Fruit fly (Drosophila melanogaster) whole organism, embryonic: ENCODE data around the gene Syx13.

Source experiments
- Ada2b ChIP-seq: fragments of 200-800 bp; sonication (Bioruptor generic); IDR thresholded peaks from 2 replicates; pipeline ENCODE4 v1.3.6; 2022; ENCODE audit warnings: missing biosample characterization, missing genetic modification characterization
- Asciz ChIP-seq: fragments of 200-800 bp; sonication (Bioruptor generic); optimal IDR thresholded peaks from 2 replicates; lab custom pipeline; 2017; ENCODE audit warnings: missing biosample characterization, mild to moderate bottlenecking, missing genetic modification characterization, missing genetic modification reagents
- Bteb2 ChIP-seq: fragments of 200-800 bp; sonication (Bioruptor generic); optimal IDR thresholded peaks from 2 replicates; lab custom pipeline; 2016; ENCODE audit warnings: missing biosample characterization, missing genetic modification characterization
- CG10147 ChIP-seq: fragments of 200-800 bp; sonication (Bioruptor generic); optimal IDR thresholded peaks from 2 replicates; lab custom pipeline; 2019; ENCODE audit warnings: missing biosample characterization, mild to moderate bottlenecking, missing genetic modification characterization, moderate library complexity
- CG11696 ChIP-seq: fragments of 200-800 bp; sonication (Bioruptor generic); IDR thresholded peaks from 2 replicates; pipeline ENCODE4 v1.3.6; 2022; ENCODE audit warnings: missing biosample characterization, missing genetic modification characterization
- CG11723 ChIP-seq: fragments of 200-800 bp; sonication (Bioruptor generic); optimal IDR thresholded peaks from 2 replicates; lab custom pipeline; 2017; ENCODE audit warnings: missing biosample characterization, mild to moderate bottlenecking, missing genetic modification characterization
- CG13287 ChIP-seq: fragments of 200-800 bp; sonication (Bioruptor generic); IDR thresholded peaks from 2 replicates; pipeline ENCODE4 v1.3.6; 2022; ENCODE audit warnings: missing biosample characterization, missing genetic modification characterization; ENCODE audit not compliant: partially characterized antibody
- CG14710 ChIP-seq: fragments of 200-800 bp; sonication (Bioruptor generic); optimal IDR thresholded peaks from 3 replicates; lab custom pipeline; 2019; ENCODE audit warnings: missing biosample characterization, mild to moderate bottlenecking, missing genetic modification characterization, moderate library complexity
- CG17802 ChIP-seq: fragments of 200-800 bp; sonication (Bioruptor generic); optimal IDR thresholded peaks from 2 replicates; lab custom pipeline; 2018; ENCODE audit warnings: missing biosample characterization, mild to moderate bottlenecking, missing genetic modification characterization, moderate library complexity
- CG18599 ChIP-seq: fragments of 200-800 bp; sonication (Bioruptor generic); optimal IDR thresholded peaks from 3 replicates; lab custom pipeline; 2017; ENCODE audit warnings: missing biosample characterization, missing genetic modification characterization, mild to moderate bottlenecking, moderate library complexity, missing genetic modification reagents
- CG2875 ChIP-seq: fragments of 200-800 bp; sonication (Bioruptor generic); optimal IDR thresholded peaks from 2 replicates; lab custom pipeline; 2017; ENCODE audit warnings: missing biosample characterization, mild to moderate bottlenecking, missing genetic modification characterization, missing genetic modification reagents
- CG30020 ChIP-seq: fragments of 200-800 bp; optimal IDR thresholded peaks from 2 replicates; lab custom pipeline; 2019; ENCODE audit warnings: missing biosample characterization, mild to moderate bottlenecking, missing genetic modification characterization, moderate library complexity
- CG3065 ChIP-seq: fragments of 200-800 bp; sonication (Bioruptor generic); optimal IDR thresholded peaks from 2 replicates; lab custom pipeline; 2016; ENCODE audit warnings: missing biosample characterization, missing genetic modification characterization
- CG31388 ChIP-seq: fragments of 200-800 bp; sonication (Bioruptor generic); optimal IDR thresholded peaks from 2 replicates; lab custom pipeline; 2016; ENCODE audit warnings: missing biosample characterization, missing genetic modification characterization
- CG3163 ChIP-seq: fragments of 200-800 bp; sonication (Bioruptor generic); optimal IDR thresholded peaks from 3 replicates; lab custom pipeline; 2016; ENCODE audit warnings: missing biosample characterization, missing genetic modification characterization
- CG34224 ChIP-seq: fragments of 200-800 bp; sonication (Bioruptor generic); IDR thresholded peaks from 3 replicates; pipeline ENCODE4 v1.3.6; 2022; ENCODE audit warnings: missing biosample characterization, missing genetic modification characterization; ENCODE audit not compliant: partially characterized antibody
- CG3838 ChIP-seq: fragments of 200-800 bp; sonication (Bioruptor generic); optimal IDR thresholded peaks from 3 replicates; lab custom pipeline; 2016; ENCODE audit warnings: missing biosample characterization, missing genetic modification characterization
- CG4707 ChIP-seq: fragments of 200-800 bp; sonication (Bioruptor generic); optimal IDR thresholded peaks from 2 replicates; lab custom pipeline; 2018; ENCODE audit warnings: missing biosample characterization, mild to moderate bottlenecking, missing genetic modification characterization, moderate library complexity
- CG6272 ChIP-seq: fragments of 200-800 bp; sonication (Bioruptor generic); IDR thresholded peaks from 2 replicates; pipeline ENCODE4 v1.3.6; 2022; ENCODE audit warnings: missing biosample characterization, missing genetic modification characterization
- CG6654 ChIP-seq: fragments of 200-800 bp; sonication (Bioruptor generic); optimal IDR thresholded peaks from 2 replicates; lab custom pipeline; 2017; ENCODE audit warnings: missing biosample characterization, mild to moderate bottlenecking, missing genetic modification characterization
- CG6813 ChIP-seq: fragments of 200-800 bp; sonication (Bioruptor generic); optimal IDR thresholded peaks from 2 replicates; lab custom pipeline; 2017; ENCODE audit warnings: missing biosample characterization, missing genetic modification characterization, mild to moderate bottlenecking, moderate library complexity, missing genetic modification reagents
- CG8924 ChIP-seq: fragments of 200-800 bp; optimal IDR thresholded peaks from 3 replicates; lab custom pipeline; 2019; ENCODE audit warnings: missing biosample characterization, mild to moderate bottlenecking, missing genetic modification characterization, moderate library complexity
- CHES-1-like ChIP-seq: fragments of 200-800 bp; sonication (Bioruptor generic); optimal IDR thresholded peaks from 2 replicates; lab custom pipeline; 2016; ENCODE audit warnings: missing biosample characterization, missing genetic modification characterization
- Dref ChIP-seq: fragments of 200-800 bp; sonication (Bioruptor generic); IDR thresholded peaks from 2 replicates; pipeline ENCODE4 v1.3.6; 2022; ENCODE audit warnings: missing biosample characterization, missing genetic modification characterization
- Ets97D ChIP-seq: fragments of 200-800 bp; sonication (Bioruptor generic); optimal IDR thresholded peaks from 3 replicates; lab custom pipeline; 2016; ENCODE audit warnings: missing biosample characterization, missing genetic modification characterization
- Fer2 ChIP-seq: fragments of 200-800 bp; sonication (Bioruptor generic); optimal IDR thresholded peaks from 2 replicates; lab custom pipeline; 2018; ENCODE audit warnings: missing biosample characterization, mild to moderate bottlenecking, missing genetic modification characterization, moderate library complexity
- Hr78 ChIP-seq, 2 experiments: fragments of 200-800 bp in 1 of 2; fragments of >200 bp in 1 of 2; sonication (Bioruptor generic) in 1 of 2; optimal IDR thresholded peaks; 2 replicates each; lab custom pipeline; 2017 to 2019; ENCODE audit warnings: missing biosample characterization in 2 of 2, missing genetic modification characterization in 2 of 2, mild to moderate bottlenecking in 1 of 2, moderate library complexity in 1 of 2
- Kr ChIP-seq: fragments of 200-800 bp; sonication (Bioruptor generic); optimal IDR thresholded peaks from 2 replicates; lab custom pipeline; 2017; ENCODE audit warnings: missing biosample characterization, mild to moderate bottlenecking, missing genetic modification characterization
- Mrtf ChIP-seq: fragments of 200-800 bp; sonication (Bioruptor generic); IDR thresholded peaks from 3 replicates; pipeline ENCODE4 v1.3.6; 2022; ENCODE audit warnings: missing biosample characterization, missing genetic modification characterization
- Nf-YA ChIP-seq: fragments of 200-800 bp; sonication (Bioruptor generic); IDR thresholded peaks from 2 replicates; pipeline ENCODE4 v1.3.6; 2022; ENCODE audit warnings: missing biosample characterization, missing genetic modification characterization
- YL-1 ChIP-seq: fragments of 200-800 bp; sonication (Bioruptor generic); optimal IDR thresholded peaks from 3 replicates; lab custom pipeline; 2017; ENCODE audit warnings: missing biosample characterization, mild to moderate bottlenecking, missing genetic modification characterization
- ac ChIP-seq: fragments of 200-800 bp; sonication (Bioruptor generic); optimal IDR thresholded peaks from 3 replicates; lab custom pipeline; 2017; ENCODE audit warnings: missing biosample characterization, mild to moderate bottlenecking, missing genetic modification characterization
- ash1 ChIP-seq: fragments of 200-800 bp; sonication (Bioruptor generic); optimal IDR thresholded peaks from 2 replicates; lab custom pipeline; 2018; ENCODE audit warnings: missing biosample characterization, mild to moderate bottlenecking, missing genetic modification characterization
- cad ChIP-seq: fragments of >200 bp; optimal IDR thresholded peaks from 2 replicates; lab custom pipeline; 2017; ENCODE audit warnings: missing biosample characterization, missing genetic modification characterization
- croc ChIP-seq: fragments of 200-800 bp; sonication (Bioruptor generic); conservative IDR thresholded peaks from 3 replicates; pipeline ENCODE4 v1.3.6; 2022; ENCODE audit warnings: missing biosample characterization, missing genetic modification characterization
- dimm ChIP-seq: fragments of 200-800 bp; sonication (Bioruptor generic); IDR thresholded peaks from 2 replicates; pipeline ENCODE4 v1.3.6; 2022; ENCODE audit warnings: missing biosample characterization, missing genetic modification characterization
- emc ChIP-seq: fragments of 200-800 bp; sonication (Bioruptor generic); optimal IDR thresholded peaks from 2 replicates; lab custom pipeline; 2016; ENCODE audit warnings: missing biosample characterization, missing genetic modification characterization
- ems ChIP-seq: fragments of 200-800 bp; sonication (Bioruptor generic); optimal IDR thresholded peaks from 3 replicates; lab custom pipeline; 2016; ENCODE audit warnings: missing biosample characterization, missing genetic modification characterization
- fru ChIP-seq: fragments of >200 bp; optimal IDR thresholded peaks from 2 replicates; lab custom pipeline; 2017
- fu2 ChIP-seq: fragments of 200-800 bp; sonication (Bioruptor generic); optimal IDR thresholded peaks from 2 replicates; lab custom pipeline; 2016; ENCODE audit warnings: missing biosample characterization, missing genetic modification characterization
- gro ChIP-seq: fragments of 200-800 bp; sonication (Bioruptor generic); optimal IDR thresholded peaks from 2 replicates; lab custom pipeline; 2016; ENCODE audit warnings: missing biosample characterization, missing genetic modification characterization
- otp ChIP-seq: fragments of 200-800 bp; sonication (Bioruptor generic); IDR thresholded peaks from 3 replicates; pipeline ENCODE4, ENCODE4 v1.3.6; 2022; ENCODE audit warnings: missing biosample characterization, missing genetic modification characterization
- sim ChIP-seq: fragments of 200-800 bp; sonication (Bioruptor generic); IDR thresholded peaks from 2 replicates; pipeline ENCODE4 v1.3.6; 2022; ENCODE audit warnings: missing biosample characterization, missing genetic modification characterization
- sima ChIP-seq: fragments of 200-800 bp; sonication (Bioruptor generic); optimal IDR thresholded peaks from 2 replicates; lab custom pipeline; 2016; ENCODE audit warnings: missing biosample characterization, missing genetic modification characterization
- sisA ChIP-seq: fragments of 200-800 bp; sonication (Bioruptor generic); IDR thresholded peaks from 2 replicates; pipeline ENCODE4 v1.3.6; 2022; ENCODE audit warnings: missing biosample characterization, missing genetic modification characterization
- sqz ChIP-seq: fragments of 200-800 bp; sonication (Bioruptor generic); optimal IDR thresholded peaks from 3 replicates; lab custom pipeline; 2018; ENCODE audit warnings: missing biosample characterization, mild to moderate bottlenecking, missing genetic modification characterization
- toy ChIP-seq: fragments of 200-800 bp; sonication (Bioruptor generic); IDR thresholded peaks from 2 replicates; pipeline ENCODE4 v1.3.6; 2022; ENCODE audit warnings: missing biosample characterization, missing genetic modification characterization
- trh ChIP-seq: fragments of 200-800 bp; sonication (Bioruptor generic); optimal IDR thresholded peaks from 2 replicates; lab custom pipeline; 2016; ENCODE audit warnings: missing biosample characterization, missing genetic modification characterization
- yki ChIP-seq: fragments of >200 bp; optimal IDR thresholded peaks from 3 replicates; lab custom pipeline; 2018
- zen ChIP-seq: fragments of 200-800 bp; sonication (Bioruptor generic); optimal IDR thresholded peaks from 3 replicates; lab custom pipeline; 2018; ENCODE audit warnings: missing biosample characterization, mild to moderate bottlenecking, missing genetic modification characterization, moderate library complexity

Syx13 gene

DNA sequence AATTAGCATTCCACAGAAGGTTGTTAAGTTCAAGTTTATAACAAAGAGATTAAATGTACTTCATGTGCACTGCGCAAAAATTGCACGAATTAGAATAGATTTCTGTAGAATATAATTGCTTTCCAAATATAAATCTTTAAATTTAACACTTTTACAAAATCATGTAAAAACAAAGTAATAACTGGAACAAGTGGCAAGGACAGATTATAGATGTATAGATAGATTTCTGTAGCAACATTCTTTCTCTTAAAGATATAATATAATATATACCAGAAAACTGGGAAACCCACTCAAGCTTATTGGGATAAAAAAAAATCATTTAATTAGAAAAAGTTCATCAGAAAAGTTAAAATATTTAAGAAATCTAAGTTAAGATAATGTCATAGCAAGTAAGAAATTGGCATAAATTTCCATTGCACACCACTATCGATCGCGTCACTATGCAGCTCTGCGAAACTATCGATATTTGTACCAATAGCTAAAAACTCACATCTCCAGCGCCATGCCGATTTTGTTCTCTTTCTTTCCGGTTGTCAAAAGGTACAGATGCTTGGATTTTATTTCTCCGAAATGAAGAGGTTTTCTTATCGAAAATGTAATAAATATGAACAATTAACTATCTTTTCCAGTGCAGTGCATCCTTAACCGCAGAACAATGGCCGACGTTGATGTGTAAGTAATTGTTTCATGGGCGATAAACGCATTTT is 21.2 kb upstream of the Syx13 start, which contains the start of gene RpS12 (continued):
- TF ChIP-seq emc (peak; percentile 76), CG18599 (peak; percentile 78), YL-1 (GFP tag; lab: Kevin White, UChicago) (peak; percentile 86), zen (tag; lab: Kevin White, UChicago) (peak; percentile 52), CG4707 (GFP tag; lab: Kevin White, UChicago) (peak; percentile 80), sqz (GFP tag; lab: Kevin White, UChicago) (peak; percentile 62), croc (GFP tag; lab: Robert Waterston, UW) (no peak; the same call in 2 of the 3 replicates), Nf-YA (GFP tag; lab: Robert Waterston, UW) (peak; percentile 58), Bteb2 (peak; percentile 60), gro (GFP tag; lab: Kevin White, UChicago) (peak; percentile 82), toy (GFP tag; lab: Robert Waterston, UW) (peak; percentile 64; the same call in 1 of the 2 replicates), CG17802 (tag; lab: Kevin White, UChicago) (peak; percentile 82), CG11696 (GFP tag; lab: Robert Waterston, UW) (no peak), CG31388 (no peak), sisA (GFP tag; lab: Robert Waterston, UW) (peak; percentile 58), CG3163 (GFP tag; lab: Kevin White, UChicago) (peak; percentile 70), Ada2b (GFP tag; lab: Robert Waterston, UW) (peak; percentile 62), CG11723 (GFP tag; lab: Kevin White, UChicago) (peak; percentile 71), CG2875 (GFP tag; lab: Kevin White, UChicago) (peak; percentile 66), otp (GFP tag; lab: Robert Waterston, UW) (peak; percentile 82), Mrtf (GFP tag; lab: Robert Waterston, UW) (peak; percentile 77; the same call in 2 of the 3 replicates), yki (lab: Kevin White, UChicago) (no peak), sim (GFP tag; lab: Robert Waterston, UW) (0 out of 2 replicates have a peak, but pooled peaks have one; percentile 25), CHES-1-like (GFP tag; lab: Kevin White, UChicago) (peak; percentile 82), Fer2 (tag; lab: Kevin White, UChicago) (peak; percentile 56), CG6654 (GFP tag; lab: Kevin White, UChicago) (peak; percentile 33), CG30020 (tag; lab: Kevin White, UChicago) (peak; percentile 81), trh (GFP tag; lab: Kevin White, UChicago) (peak; percentile 61), CG14710 (tag; lab: Kevin White, UChicago) (peak; percentile 73), CG13287 (GFP tag; lab: Robert Waterston, UW) (peak; percentile 73), Hr78 (GFP tag; optimal IDR thresholded peaks at IDR 0.05; lab: Kevin White, UChicago) (no peak), CG34224 (peak; percentile 62), ems (GFP tag; lab: Kevin White, UChicago) (peak; percentile 68), fru (no peak), CG10147 (GFP tag; lab: Kevin White, UChicago) (peak; percentile 28), Ets97D (GFP tag; lab: Kevin White, UChicago) (peak; percentile 99), CG3065 (GFP tag; lab: Kevin White, UChicago) (no peak), CG6272 (GFP tag; lab: Robert Waterston, UW) (peak; percentile 71), Dref (peak; percentile 92), Asciz (peak; percentile 39), CG6813 (GFP tag; lab: Kevin White, UChicago) (peak; percentile 87), ac (GFP tag; lab: Kevin White, UChicago) (peak; percentile 50), fu2 (GFP tag; lab: Kevin White, UChicago) (peak; percentile 65), CG3838 (GFP tag; lab: Kevin White, UChicago) (peak; percentile 49), CG8924 (tag; lab: Kevin White, UChicago) (peak; percentile 55), dimm (GFP tag; lab: Robert Waterston, UW) (no peak), cad (GFP tag; lab: Kevin White, UChicago) (no peak), ash1 (GFP tag; lab: Kevin White, UChicago) (peak; percentile 81), Kr (GFP tag; lab: Kevin White, UChicago) (peak; percentile 34), sima (peak; percentile 34)
